Worm (Caenorhabditis elegans) whole organism, L2 larva: ENCODE results near the gene mys-1.
A peak's percentile ranks its signal among the peaks of the same experiment; 100 is the strongest.
"Not testable (repeated sequence)": the region's sequence is repeated elsewhere in the genome, so short reads cannot be mapped to it uniquely, and the experiment has no call there.

Experiments
- C34F6.9 ChIP-seq: fragments of 150-350 bp; optimal IDR thresholded peaks from 2 replicates; lab custom pipeline; 2014; ENCODE audit warnings: missing biosample characterization, missing genetic modification characterization
- F13H6.1 ChIP-seq: sonication (generic microtip); optimal IDR thresholded peaks from 2 replicates; lab custom pipeline; 2016; ENCODE audit warnings: missing genetic modification characterization, missing compliant biosample characterization
- R02D3.7 ChIP-seq: fragments of 150-350 bp; optimal IDR thresholded peaks from 2 replicates; lab custom pipeline; 2014; ENCODE audit warnings: missing biosample characterization, missing genetic modification characterization
- ama-1 ChIP-seq: fragments of 150-350 bp; optimal IDR thresholded peaks from 2 replicates; lab custom pipeline; 2018; ENCODE audit warnings: inconsistent platforms
- blmp-1 ChIP-seq: sonication (generic microtip); optimal IDR thresholded peaks from 2 replicates; lab custom pipeline; 2017; ENCODE audit warnings: missing genetic modification characterization, mild to moderate bottlenecking, missing compliant biosample characterization, antibody characterized with exemption, moderate library complexity; ENCODE audit not compliant: insufficient read depth
- ceh-16 ChIP-seq: fragments of 150-350 bp; optimal IDR thresholded peaks from 2 replicates; lab custom pipeline; 2014; ENCODE audit warnings: missing biosample characterization, missing genetic modification characterization
- ceh-82 ChIP-seq: fragments of 150-350 bp; optimal IDR thresholded peaks from 2 replicates; lab custom pipeline; 2014; ENCODE audit warnings: missing biosample characterization, missing genetic modification characterization
- crh-2 ChIP-seq: sonication (generic microtip); optimal IDR thresholded peaks from 2 replicates; lab custom pipeline; 2017; ENCODE audit warnings: missing biosample characterization, missing genetic modification characterization
- egl-27 ChIP-seq: sonication (generic microtip); optimal IDR thresholded peaks from 3 replicates; lab custom pipeline; 2017; ENCODE audit warnings: missing biosample characterization, missing genetic modification reagents, missing genetic modification characterization
- elt-1 ChIP-seq: fragments of 150-350 bp; optimal IDR thresholded peaks from 2 replicates; lab custom pipeline; 2014; ENCODE audit warnings: missing biosample characterization, missing genetic modification characterization
- elt-3 ChIP-seq: sonication (generic microtip); optimal IDR thresholded peaks from 2 replicates; lab custom pipeline; 2017; ENCODE audit warnings: missing biosample characterization, missing genetic modification characterization
- fos-1 ChIP-seq: fragments of 150-350 bp; optimal IDR thresholded peaks from 2 replicates; lab custom pipeline; 2014; ENCODE audit warnings: missing biosample characterization, missing genetic modification characterization
- gmeb-1 ChIP-seq: fragments of 150-350 bp; optimal IDR thresholded peaks from 2 replicates; lab custom pipeline; 2014; ENCODE audit warnings: missing biosample characterization, missing genetic modification characterization
- lin-11 ChIP-seq: fragments of 150-350 bp; sonication (generic microtip); optimal IDR thresholded peaks from 2 replicates; lab custom pipeline; 2014; ENCODE audit warnings: missing biosample characterization, missing genetic modification characterization, inconsistent platforms, mixed read lengths
- lin-13 ChIP-seq: fragments of 150-350 bp; optimal IDR thresholded peaks from 2 replicates; lab custom pipeline; 2014; ENCODE audit warnings: missing biosample characterization, missing genetic modification reagents, missing genetic modification characterization
- lin-39 ChIP-seq: fragments of 150-350 bp; optimal IDR thresholded peaks from 2 replicates; lab custom pipeline; 2014; ENCODE audit warnings: missing biosample characterization, missing genetic modification reagents, missing genetic modification characterization
- lsy-2 ChIP-seq, 2 experiments: fragments of 150-350 bp in 1 of 2; sonication (generic microtip) in 1 of 2; optimal IDR thresholded peaks; 2 replicates each; lab custom pipeline; 2014 to 2017; ENCODE audit warnings: missing biosample characterization in 2 of 2, missing genetic modification characterization in 2 of 2
- mab-5 ChIP-seq: fragments of 150-350 bp; optimal IDR thresholded peaks from 2 replicates; lab custom pipeline; 2014; ENCODE audit warnings: missing biosample characterization, missing genetic modification characterization
- mbf-1 ChIP-seq: sonication (generic microtip); optimal IDR thresholded peaks from 2 replicates; lab custom pipeline; 2017; ENCODE audit warnings: missing biosample characterization, missing genetic modification characterization
- mdl-1 ChIP-seq, 2 experiments: fragments of 150-350 bp in 1 of 2; sonication (generic microtip) in 1 of 2; optimal IDR thresholded peaks; 2 replicates each; lab custom pipeline; 2017; ENCODE audit warnings: missing biosample characterization in 2 of 2, missing genetic modification characterization in 2 of 2
- nhr-10 ChIP-seq: sonication (generic microtip); optimal IDR thresholded peaks from 2 replicates; lab custom pipeline; 2017; ENCODE audit warnings: missing biosample characterization, missing genetic modification characterization
- nhr-12 ChIP-seq: fragments of 150-350 bp; optimal IDR thresholded peaks from 2 replicates; lab custom pipeline; 2014; ENCODE audit warnings: missing biosample characterization, missing genetic modification characterization
- nhr-21 ChIP-seq: fragments of 150-350 bp; optimal IDR thresholded peaks from 2 replicates; lab custom pipeline; 2014; ENCODE audit warnings: missing biosample characterization, missing genetic modification characterization
- nhr-23 ChIP-seq: fragments of 150-350 bp; optimal IDR thresholded peaks from 2 replicates; lab custom pipeline; 2014; ENCODE audit warnings: missing biosample characterization, missing genetic modification reagents, missing genetic modification characterization
- nhr-237 ChIP-seq: fragments of 150-350 bp; optimal IDR thresholded peaks from 2 replicates; lab custom pipeline; 2014; ENCODE audit warnings: missing biosample characterization, missing genetic modification characterization
- nhr-25 ChIP-seq: fragments of 150-350 bp; sonication (generic microtip); optimal IDR thresholded peaks from 3 replicates; lab custom pipeline; 2014; ENCODE audit warnings: missing biosample characterization, missing genetic modification characterization
- nhr-6 ChIP-seq: fragments of 150-350 bp; optimal IDR thresholded peaks from 2 replicates; lab custom pipeline; 2014; ENCODE audit warnings: missing biosample characterization, missing genetic modification characterization
- sem-4 ChIP-seq: fragments of 150-350 bp; optimal IDR thresholded peaks from 2 replicates; lab custom pipeline; 2014; ENCODE audit warnings: missing biosample characterization, missing genetic modification reagents, missing genetic modification characterization
- sma-3 ChIP-seq: sonication (generic microtip); optimal IDR thresholded peaks from 2 replicates; lab custom pipeline; 2016; ENCODE audit warnings: missing genetic modification reagents, missing genetic modification characterization, missing compliant biosample characterization
- sma-9 ChIP-seq, 2 experiments: fragments of 150-350 bp in 1 of 2; sonication (generic microtip) in 1 of 2; optimal IDR thresholded peaks; 2 replicates each; lab custom pipeline; 2014 to 2016; ENCODE audit warnings: missing genetic modification characterization in 2 of 2, mild to moderate bottlenecking in 1 of 2, missing biosample characterization in 1 of 2, missing compliant biosample characterization in 1 of 2, missing genetic modification reagents in 1 of 2, moderate library complexity in 1 of 2
- snpc-4 ChIP-seq: fragments of 150-350 bp; optimal IDR thresholded peaks from 2 replicates; lab custom pipeline; 2014; ENCODE audit warnings: missing biosample characterization, missing genetic modification characterization
- unc-55 ChIP-seq: fragments of 150-350 bp; sonication (generic microtip); optimal IDR thresholded peaks from 3 replicates; lab custom pipeline; 2014; ENCODE audit warnings: missing biosample characterization, missing genetic modification reagents, missing genetic modification characterization
- unc-62 ChIP-seq: fragments of 150-350 bp; optimal IDR thresholded peaks from 2 replicates; lab custom pipeline; 2014; ENCODE audit warnings: missing biosample characterization, missing genetic modification reagents, missing genetic modification characterization
- zag-1 ChIP-seq: fragments of 150-350 bp; optimal IDR thresholded peaks from 2 replicates; lab custom pipeline; 2014; ENCODE audit warnings: missing biosample characterization, missing genetic modification characterization
- ztf-1 ChIP-seq: fragments of 200-800 bp; sonication (Bioruptor generic); conservative IDR thresholded peaks from 2 replicates; pipeline ENCODE4 v1.3.6; 2022; ENCODE audit warnings: missing genetic modification characterization, missing compliant biosample characterization
- ztf-11 ChIP-seq: sonication (generic microtip); optimal IDR thresholded peaks from 2 replicates; lab custom pipeline; 2017; ENCODE audit warnings: missing biosample characterization, missing genetic modification characterization
- ztf-4 ChIP-seq: fragments of 150-350 bp; optimal IDR thresholded peaks from 2 replicates; lab custom pipeline; 2014; ENCODE audit warnings: missing biosample characterization, missing genetic modification characterization

The mys-1 gene

ce11 chrV:7075646-7076045 is 8.8 kb downstream of the mys-1 start, which contains the start of gene npa-1:
Gene npa-1 (plus strand): TSS chrV:7075787.
- TF ChIP-seq fos-1 (tag; lab: Kevin White, UChicago) = peak; percentile 30
- no peak for TF ChIP-seq crh-2

ce11 chrV:7072309-7072708 is 12.2 kb downstream of the mys-1 start, which contains the start of gene F27B10.1:
Gene F27B10.1 (plus strand): TSS chrV:7072609.
- TF ChIP-seq crh-2 (peak; percentile 41), lin-39 (tag; lab: Kevin White, UChicago) (no peak)

DNA sequence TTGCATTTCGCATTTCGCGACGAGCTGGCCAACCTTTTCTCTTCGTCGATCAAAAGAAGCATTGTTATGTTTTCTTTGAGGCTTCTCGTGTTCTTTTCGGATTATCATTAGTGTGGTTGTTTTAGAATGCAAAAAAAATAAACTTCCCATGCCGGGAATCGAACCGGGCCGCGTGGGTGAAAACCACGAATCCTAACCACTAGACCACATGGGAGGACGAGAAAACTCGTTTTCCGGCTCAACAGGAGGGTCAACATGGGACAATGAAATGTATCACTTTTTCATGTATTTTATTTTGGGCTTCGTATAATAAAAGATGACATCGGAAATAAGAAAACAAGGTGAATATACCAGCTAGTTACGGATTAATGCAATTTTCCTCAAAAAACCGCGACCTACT is 14.9 kb downstream of the mys-1 start:
- no peak for TF ChIP-seq nhr-237 (tag; lab: Kevin White, UChicago)
- no peak for TF ChIP-seq lin-39 (tag; lab: Kevin White, UChicago)
- TF ChIP-seq nhr-6 (tag; lab: Kevin White, UChicago) = no peak
- TF ChIP-seq nhr-12 (tag; lab: Kevin White, UChicago) = no peak

- TF ChIP-seq fos-1 (tag; lab: Kevin White, UChicago) (no peak), nhr-237 (tag; lab: Kevin White, UChicago) (no peak), ztf-1 (GFP tag; lab: Robert Waterston, UW) (no peak), ceh-16 (no peak), nhr-23 (no peak), mab-5 (tag; lab: Kevin White, UChicago) (no peak), ztf-4 (tag; lab: Kevin White, UChicago) (no peak), unc-62 (no peak), sma-3 (no peak), lsy-2 (tag; optimal IDR thresholded peaks at IDR 0.05; lab: Kevin White, UChicago) (no peak), ama-1 (lab: Kevin White, UChicago) (no peak), nhr-12 (tag; lab: Kevin White, UChicago) (no peak), ztf-11 (tag; lab: Kevin White, UChicago) (no peak), elt-1 (tag; lab: Kevin White, UChicago) (no peak), sem-4 (tag; lab: Kevin White, UChicago) (no peak), nhr-25 (tag; lab: Kevin White, UChicago) (no peak), C34F6.9 (tag; lab: Kevin White, UChicago) (no peak), nhr-6 (tag; lab: Kevin White, UChicago) (no peak), blmp-1 (tag; lab: Kevin White, UChicago) (no peak)
Measured at ce11 chrV:7068861-7069260, 15.6 kb downstream of the mys-1 start.

- TF ChIP-seq sma-3 = no peak
- no peak for TF ChIP-seq gmeb-1 (tag; lab: Kevin White, UChicago)
- no peak for TF ChIP-seq elt-3 (tag; lab: Kevin White, UChicago)
- TF ChIP-seq lin-13 (GFP tag; lab: Kevin White, UChicago) = no peak
- TF ChIP-seq sma-9 (GFP tag; optimal IDR thresholded peaks at IDR 0.05; lab: Kevin White, UChicago) = no peak
- no peak for TF ChIP-seq sma-9 (tag; optimal IDR thresholded peaks at IDR 0.05; lab: Kevin White, UChicago)
- TF ChIP-seq, all 48 proteins: peak for 0
Measured at ce11 chrV:7065226-7065625, 19.2 kb downstream of the mys-1 start, which contains the start of gene Y57E12AR.1. Gene Y57E12AR.1 (minus strand): TSS chrV:7065326.

DNA sequence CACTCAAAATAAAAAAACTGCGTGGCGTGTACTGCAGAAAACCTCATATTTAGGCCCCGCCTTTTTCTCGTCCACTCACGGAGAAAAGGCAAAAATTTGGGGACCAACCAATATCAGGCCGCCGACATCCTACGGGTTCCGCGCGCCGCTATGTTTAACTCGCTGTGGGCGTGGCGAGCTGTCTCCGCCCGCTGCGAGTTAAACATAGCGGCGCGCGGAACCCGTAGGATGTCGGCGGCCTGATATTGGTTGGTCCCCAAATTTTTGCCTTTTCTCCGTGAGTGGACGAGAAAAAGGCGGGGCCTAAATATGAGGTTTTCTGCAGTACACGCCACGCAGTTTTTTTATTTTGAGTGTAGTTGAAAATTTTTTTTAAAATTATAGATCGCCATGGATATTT is 21.7 kb downstream of the mys-1 start, which contains the start of gene tmem-258:
tmem-258 (plus strand) TSS at position 385 of the 400 bp plus-strand sequence.
- not testable (repeated sequence) for TF ChIP-seq mdl-1 (tag; optimal IDR thresholded peaks at IDR 0.05; lab: Kevin White, UChicago); unc-55 (GFP tag; lab: Kevin White, UChicago); ama-1 (lab: Kevin White, UChicago)

- TF ChIP-seq crh-2 (peak; percentile 92), sem-4 (tag; lab: Kevin White, UChicago) (peak; percentile 79), C34F6.9 (tag; lab: Kevin White, UChicago) (peak; percentile 93), snpc-4 (tag; lab: Kevin White, UChicago) (peak; percentile 60), fos-1 (tag; lab: Kevin White, UChicago) (peak; percentile 51), nhr-237 (tag; lab: Kevin White, UChicago) (peak; percentile 28), unc-55 (GFP tag; lab: Kevin White, UChicago) (peak; percentile 79), ztf-4 (tag; lab: Kevin White, UChicago) (peak; percentile 77), zag-1 (tag; lab: Kevin White, UChicago) (peak; percentile 17), sma-9 (GFP tag; optimal IDR thresholded peaks at IDR 0.05; lab: Kevin White, UChicago) (peak; percentile 88), sma-9 (tag; optimal IDR thresholded peaks at IDR 0.05; lab: Kevin White, UChicago) (no peak), nhr-10 (tag; lab: Kevin White, UChicago) (no peak), ztf-11 (tag; lab: Kevin White, UChicago) (no peak), gmeb-1 (tag; lab: Kevin White, UChicago) (peak; percentile 86), lin-13 (GFP tag; lab: Kevin White, UChicago) (peak; percentile 73), nhr-21 (tag; lab: Kevin White, UChicago) (peak; percentile 73), egl-27 (tag; lab: Kevin White, UChicago) (peak; percentile 49), ceh-82 (no peak), nhr-25 (tag; lab: Kevin White, UChicago) (peak; percentile 91), sma-3 (peak; percentile 80), nhr-12 (tag; lab: Kevin White, UChicago) (no peak), mbf-1 (tag; lab: Kevin White, UChicago) (no peak), R02D3.7 (tag; lab: Kevin White, UChicago) (peak; percentile 7), F13H6.1 (tag; lab: Kevin White, UChicago) (peak; percentile 83), lin-11 (tag; lab: Kevin White, UChicago) (peak; percentile 51), nhr-6 (tag; lab: Kevin White, UChicago) (peak; percentile 75), unc-62 (no peak)
Measured at ce11 chrV:7060396-7060795, 24.1 kb downstream of the mys-1 start, which contains the start of the genes Y57E12AL.6 and Y57E12AL.1. Gene Y57E12AL.6 (minus strand): TSS chrV:7060470. Gene Y57E12AL.1 (plus strand): TSS chrV:7060530.
